Fruit fly (Drosophila melanogaster) whole organism, embryonic: ENCODE measurements around the gene CG6959.

Source experiments
- B-H1 ChIP-seq: fragments of 200-800 bp; sonication (Bioruptor generic); IDR thresholded peaks from 3 replicates; pipeline ENCODE4 v1.3.6; 2022; ENCODE audit warnings: missing biosample characterization, missing genetic modification characterization
- Bdp1 ChIP-seq: fragments of 200-800 bp; sonication (Bioruptor generic); optimal IDR thresholded peaks from 3 replicates; lab custom pipeline; 2016; ENCODE audit warnings: missing biosample characterization, missing genetic modification characterization
- C15 ChIP-seq: fragments of 200-800 bp; sonication (Bioruptor generic); IDR thresholded peaks from 3 replicates; pipeline ENCODE4 v1.3.6; 2022; ENCODE audit warnings: missing biosample characterization, missing genetic modification characterization
- CG10209 ChIP-seq: fragments of 200-800 bp; sonication (Bioruptor generic); optimal IDR thresholded peaks from 3 replicates; lab custom pipeline; 2017; ENCODE audit warnings: missing biosample characterization, mild to moderate bottlenecking, missing genetic modification characterization, missing genetic modification reagents
- CG10543 ChIP-seq: fragments of 200-800 bp; sonication (Bioruptor generic); optimal IDR thresholded peaks from 3 replicates; lab custom pipeline; 2017; ENCODE audit warnings: missing biosample characterization, mild to moderate bottlenecking, missing genetic modification characterization, moderate library complexity
- CG11247 ChIP-seq: fragments of 200-800 bp; sonication (Bioruptor generic); IDR thresholded peaks from 2 replicates; pipeline ENCODE4 v1.3.6; 2022; ENCODE audit warnings: missing biosample characterization, missing genetic modification characterization
- CG12219 ChIP-seq: fragments of 200-800 bp; sonication (Bioruptor generic); optimal IDR thresholded peaks from 3 replicates; lab custom pipeline; 2018; ENCODE audit warnings: missing biosample characterization, mild to moderate bottlenecking, missing genetic modification characterization
- CG14965 ChIP-seq: fragments of 200-800 bp; sonication (Bioruptor generic); optimal IDR thresholded peaks from 2 replicates; lab custom pipeline; 2016; ENCODE audit warnings: missing biosample characterization, missing genetic modification characterization, borderline replicate concordance
- CG15011 ChIP-seq: fragments of 200-800 bp; sonication (Bioruptor generic); optimal IDR thresholded peaks from 3 replicates; lab custom pipeline; 2018; ENCODE audit warnings: missing biosample characterization, mild to moderate bottlenecking, missing genetic modification characterization
- CG1529 ChIP-seq: fragments of 200-800 bp; sonication (Bioruptor generic); optimal IDR thresholded peaks from 3 replicates; lab custom pipeline; 2018; ENCODE audit warnings: missing biosample characterization, missing genetic modification characterization
- CG17568 ChIP-seq: fragments of 200-800 bp; sonication (Bioruptor generic); optimal IDR thresholded peaks from 2 replicates; lab custom pipeline; 2018; ENCODE audit warnings: missing biosample characterization, mild to moderate bottlenecking, missing genetic modification characterization, moderate library complexity
- CG18011 ChIP-seq: fragments of 200-800 bp; sonication (Bioruptor generic); optimal IDR thresholded peaks from 2 replicates; lab custom pipeline; 2017; ENCODE audit warnings: missing biosample characterization, missing genetic modification characterization, mild to moderate bottlenecking, moderate library complexity, missing genotype
- CG2199 ChIP-seq: fragments of 200-800 bp; sonication (Bioruptor generic); IDR thresholded peaks from 3 replicates; pipeline ENCODE4 v1.3.6; 2022; ENCODE audit warnings: missing biosample characterization, missing genetic modification characterization
- CG31224 ChIP-seq: fragments of 200-800 bp; sonication (Bioruptor generic); IDR thresholded peaks from 2 replicates; pipeline ENCODE4 v1.3.6; 2022; ENCODE audit warnings: missing biosample characterization, missing genetic modification characterization
- CG32532 ChIP-seq: fragments of 200-800 bp; sonication (Bioruptor generic); IDR thresholded peaks from 2 replicates; pipeline ENCODE4 v1.3.6; 2022; ENCODE audit warnings: missing biosample characterization, missing genetic modification characterization
- CG34422 ChIP-seq: fragments of 200-800 bp; sonication (Bioruptor generic); IDR thresholded peaks from 3 replicates; pipeline ENCODE4 v1.3.6; 2022; ENCODE audit warnings: missing biosample characterization, missing genetic modification characterization
- CG43689 ChIP-seq: fragments of 200-800 bp; sonication (Bioruptor generic); IDR thresholded peaks from 2 replicates; pipeline ENCODE4 v1.3.6; 2022; ENCODE audit warnings: missing biosample characterization, missing genetic modification characterization
- CG4617 ChIP-seq: fragments of 200-800 bp; sonication (Bioruptor generic); optimal IDR thresholded peaks from 3 replicates; lab custom pipeline; 2016; ENCODE audit warnings: missing biosample characterization, missing genetic modification characterization, borderline replicate concordance
- CG6254 ChIP-seq: fragments of 200-800 bp; sonication (Bioruptor generic); optimal IDR thresholded peaks from 3 replicates; lab custom pipeline; 2017; ENCODE audit warnings: mild to moderate bottlenecking, missing biosample characterization, missing genetic modification reagents, missing genetic modification characterization
- CG6272 ChIP-seq: fragments of 200-800 bp; sonication (Bioruptor generic); IDR thresholded peaks from 2 replicates; pipeline ENCODE4 v1.3.6; 2022; ENCODE audit warnings: missing biosample characterization, missing genetic modification characterization
- CG6854 ChIP-seq: fragments of 200-800 bp; sonication (Bioruptor generic); optimal IDR thresholded peaks from 3 replicates; lab custom pipeline; 2017; ENCODE audit warnings: missing biosample characterization, mild to moderate bottlenecking, missing genetic modification characterization
- CG7786 ChIP-seq: fragments of 200-800 bp; sonication (Bioruptor generic); optimal IDR thresholded peaks from 2 replicates; lab custom pipeline; 2016; ENCODE audit warnings: missing biosample characterization, missing genetic modification characterization
- CG8478 ChIP-seq: fragments of >200 bp; optimal IDR thresholded peaks from 2 replicates; lab custom pipeline; 2018
- CG8765 ChIP-seq: fragments of 200-800 bp; sonication (Bioruptor generic); IDR thresholded peaks from 2 replicates; pipeline ENCODE4 v1.3.6; 2022; ENCODE audit warnings: missing biosample characterization, missing genetic modification characterization
- Chrac-16 ChIP-seq: fragments of 200-800 bp; sonication (Bioruptor generic); optimal IDR thresholded peaks from 3 replicates; lab custom pipeline; 2016; ENCODE audit warnings: missing biosample characterization, missing genetic modification characterization
- D ChIP-seq, 2 experiments: fragments of 200-800 bp in 1 of 2; fragments of >200 bp in 1 of 2; sonication (Bioruptor generic) in 1 of 2; optimal IDR thresholded peaks; 2 replicates in 1 of 2; 3 replicates in 1 of 2; lab custom pipeline; 2017; ENCODE audit warnings: mild to moderate bottlenecking in 1 of 2, missing biosample characterization in 1 of 2, missing genetic modification characterization in 1 of 2, missing genetic modification reagents in 1 of 2
- HLH4C ChIP-seq: fragments of 200-800 bp; sonication (Bioruptor generic); IDR thresholded peaks from 3 replicates; pipeline ENCODE4 v1.3.6; 2022; ENCODE audit warnings: missing biosample characterization, missing genetic modification characterization; ENCODE audit not compliant: partially characterized antibody
- Hr39 ChIP-seq: fragments of >200 bp; optimal IDR thresholded peaks from 2 replicates; lab custom pipeline; 2017
- Meics ChIP-seq: fragments of 200-800 bp; sonication (Bioruptor generic); optimal IDR thresholded peaks from 2 replicates; lab custom pipeline; 2017; ENCODE audit warnings: missing biosample characterization, mild to moderate bottlenecking, missing genetic modification characterization
- NfI ChIP-seq: fragments of 200-800 bp; sonication (Bioruptor generic); optimal IDR thresholded peaks from 3 replicates; lab custom pipeline; 2018; ENCODE audit warnings: missing biosample characterization, mild to moderate bottlenecking, missing genetic modification characterization, moderate library complexity
- br ChIP-seq: fragments of >200 bp; optimal IDR thresholded peaks from 2 replicates; lab custom pipeline; 2017
- cad ChIP-seq: fragments of >200 bp; optimal IDR thresholded peaks from 2 replicates; lab custom pipeline; 2017; ENCODE audit warnings: missing biosample characterization, missing genetic modification characterization
- cg ChIP-seq: fragments of 200-800 bp; sonication (Bioruptor generic); optimal IDR thresholded peaks from 3 replicates; lab custom pipeline; 2019; ENCODE audit warnings: missing biosample characterization, mild to moderate bottlenecking, missing genetic modification characterization, moderate library complexity
- ci ChIP-seq: fragments of 200-800 bp; sonication (Bioruptor generic); IDR thresholded peaks from 3 replicates; pipeline ENCODE4 v1.3.6; 2022; ENCODE audit warnings: missing biosample characterization, missing genetic modification characterization
- cwo ChIP-seq: fragments of 200-800 bp; sonication (Bioruptor generic); optimal IDR thresholded peaks from 3 replicates; lab custom pipeline; 2017; ENCODE audit warnings: missing biosample characterization, missing genetic modification characterization, mild to moderate bottlenecking, moderate library complexity, missing genetic modification reagents
- eyg ChIP-seq: fragments of 200-800 bp; sonication (Bioruptor generic); optimal IDR thresholded peaks from 3 replicates; lab custom pipeline; 2016; ENCODE audit warnings: missing biosample characterization, missing genetic modification characterization
- fu2 ChIP-seq: fragments of 200-800 bp; sonication (Bioruptor generic); optimal IDR thresholded peaks from 2 replicates; lab custom pipeline; 2016; ENCODE audit warnings: missing biosample characterization, missing genetic modification characterization
- gfzf ChIP-seq: fragments of 200-800 bp; sonication (Bioruptor generic); optimal IDR thresholded peaks from 2 replicates; lab custom pipeline; 2016; ENCODE audit warnings: missing biosample characterization, mild to moderate bottlenecking, missing genetic modification characterization, moderate library complexity
- ham ChIP-seq: fragments of 200-800 bp; sonication (Bioruptor generic); IDR thresholded peaks from 2 replicates; pipeline ENCODE4 v1.3.6; 2022; ENCODE audit warnings: missing biosample characterization, missing genetic modification characterization
- knrl ChIP-seq: fragments of 200-800 bp; sonication (Bioruptor generic); IDR thresholded peaks from 3 replicates; pipeline ENCODE4 v1.3.6; 2022; ENCODE audit warnings: missing biosample characterization, missing genetic modification characterization; ENCODE audit not compliant: partially characterized antibody
- lab ChIP-seq: fragments of 200-800 bp; sonication (Bioruptor generic); optimal IDR thresholded peaks from 3 replicates; lab custom pipeline; 2017; ENCODE audit warnings: missing biosample characterization, missing genetic modification characterization, mild to moderate bottlenecking, moderate library complexity, missing genetic modification reagents
- lov ChIP-seq, 2 experiments: fragments of 200-800 bp in 1 of 2; fragments of >200 bp in 1 of 2; sonication (Bioruptor generic) in 1 of 2; IDR thresholded peaks in 1 of 2; optimal IDR thresholded peaks in 1 of 2; 2 replicates in 1 of 2; 3 replicates in 1 of 2; pipeline versions ENCODE4 v1.3.6 to Lab custom; 2017 to 2022; ENCODE audit warnings: missing biosample characterization in 1 of 2, missing genetic modification characterization in 1 of 2
- nerfin-2 ChIP-seq: fragments of 200-800 bp; sonication (Bioruptor generic); IDR thresholded peaks from 2 replicates; pipeline ENCODE4 v1.3.6; 2022; ENCODE audit warnings: missing biosample characterization, missing genetic modification characterization; ENCODE audit not compliant: partially characterized antibody
- pnt ChIP-seq: fragments of 200-800 bp; sonication (Bioruptor generic); optimal IDR thresholded peaks from 3 replicates; lab custom pipeline; 2016; ENCODE audit warnings: missing biosample characterization, missing genetic modification characterization
- psq ChIP-seq: fragments of 200-800 bp; sonication (Bioruptor generic); optimal IDR thresholded peaks from 2 replicates; lab custom pipeline; 2017; ENCODE audit warnings: missing biosample characterization, missing genetic modification characterization
- shn ChIP-seq: fragments of 200-800 bp; sonication (Bioruptor generic); optimal IDR thresholded peaks from 3 replicates; lab custom pipeline; 2016; ENCODE audit warnings: missing biosample characterization, missing genetic modification characterization
- sim ChIP-seq: fragments of 200-800 bp; sonication (Bioruptor generic); IDR thresholded peaks from 2 replicates; pipeline ENCODE4 v1.3.6; 2022; ENCODE audit warnings: missing biosample characterization, missing genetic modification characterization
- tll ChIP-seq, 2 experiments: fragments of 200-800 bp in 1 of 2; fragments of >200 bp in 1 of 2; sonication (Bioruptor generic) in 1 of 2; optimal IDR thresholded peaks; 2 replicates each; lab custom pipeline; 2017 to 2019; ENCODE audit warnings: missing biosample characterization in 2 of 2, missing genetic modification characterization in 2 of 2, mild to moderate bottlenecking in 1 of 2, moderate library complexity in 1 of 2

The CG6959 gene

dm6 chr3R:11849378-11850249, 19.6 kb downstream of the CG6959 start (continued):
- TF ChIP-seq Bdp1 (GFP tag; lab: Kevin White, UChicago) (peak; percentile 80), CG6854 (GFP tag; lab: Kevin White, UChicago) (peak; percentile 40), CG17568 (GFP tag; lab: Kevin White, UChicago) (peak; percentile 75), CG8478 (no peak), lov (optimal IDR thresholded peaks at IDR 0.05; lab: Kevin White, UChicago) (no peak), lov (GFP tag; IDR thresholded peaks at IDR 0.05; lab: Robert Waterston, UW) (peak; percentile 94), CG4617 (GFP tag; lab: Kevin White, UChicago) (peak; percentile 74), Chrac-16 (peak; percentile 77), D (optimal IDR thresholded peaks at IDR 0.05; lab: Kevin White, UChicago) (no peak), D (GFP tag; optimal IDR thresholded peaks at IDR 0.05; lab: Kevin White, UChicago) (peak; percentile 96), CG6272 (GFP tag; lab: Robert Waterston, UW) (peak; percentile 87), CG15011 (GFP tag; lab: Kevin White, UChicago) (peak; percentile 37), B-H1 (GFP tag; lab: Robert Waterston, UW) (peak; percentile 84), CG2199 (GFP tag; lab: Robert Waterston, UW) (peak; percentile 95), CG1529 (GFP tag; lab: Kevin White, UChicago) (peak; percentile 93), NfI (peak; percentile 84), cad (GFP tag; lab: Kevin White, UChicago) (no peak), ham (GFP tag; lab: Robert Waterston, UW) (no peak), nerfin-2 (GFP tag; lab: Robert Waterston, UW) (no peak), CG11247 (GFP tag; lab: Robert Waterston, UW) (peak; percentile 78), CG32532 (GFP tag; lab: Robert Waterston, UW) (peak; percentile 14; the same call in 1 of the 2 replicates), ci (GFP tag; lab: Robert Waterston, UW) (peak; percentile 97), CG18011 (GFP tag; lab: Kevin White, UChicago) (peak; percentile 25), CG7786 (GFP tag; lab: Kevin White, UChicago) (peak; percentile 70), C15 (GFP tag; lab: Robert Waterston, UW) (no peak), cg (GFP tag; lab: Kevin White, UChicago) (peak; percentile 63), tll (GFP tag; optimal IDR thresholded peaks at IDR 0.05; lab: Kevin White, UChicago) (no peak), gfzf (peak; percentile 3), HLH4C (GFP tag; lab: Robert Waterston, UW) (no peak), sim (peak; percentile 89), shn (GFP tag; lab: Kevin White, UChicago) (peak; percentile 81), CG6254 (GFP tag; lab: Kevin White, UChicago) (peak; percentile 91), fu2 (GFP tag; lab: Kevin White, UChicago) (peak; percentile 39), CG34422 (GFP tag; lab: Robert Waterston, UW) (peak; percentile 90; the same call in 2 of the 3 replicates), CG12219 (peak; percentile 87), CG8765 (GFP tag; lab: Robert Waterston, UW) (peak; percentile 35; the same call in 1 of the 2 replicates), CG31224 (GFP tag; lab: Robert Waterston, UW) (no peak), Meics (GFP tag; lab: Kevin White, UChicago) (peak; percentile 34), cwo (peak; percentile 58), eyg (GFP tag; lab: Kevin White, UChicago) (peak; percentile 77), lab (GFP tag; lab: Kevin White, UChicago) (peak; percentile 73), pnt (GFP tag; lab: Kevin White, UChicago) (peak; percentile 95), CG10543 (GFP tag; lab: Kevin White, UChicago) (peak; percentile 32), psq (GFP tag; lab: Kevin White, UChicago) (peak; percentile 63), br (lab: Kevin White, UChicago) (no peak), CG10209 (GFP tag; lab: Kevin White, UChicago) (peak; percentile 84), Hr39 (no peak), CG43689 (GFP tag; lab: Robert Waterston, UW) (peak; percentile 68; the same call in 1 of the 2 replicates), CG14965 (GFP tag; lab: Kevin White, UChicago) (peak; percentile 69), knrl (0 out of 3 replicates have a peak, but pooled peaks have one; percentile 27)
